Fruit fly (Drosophila melanogaster): ENCODE data around the gene CG14397.

CG14397 gene

dm6 chr2L:21142972-21143385, 52.0 kb downstream of the CG14397 start, which contains the start of gene pths (continued):
- no peak for TF ChIP-seq CG1529 (GFP tag; optimal IDR thresholded peaks at IDR 0.05)
- no peak; the same call in 1 of the 3 replicates for TF ChIP-seq ase (GFP tag; IDR thresholded peaks at IDR 0.05)
- TF ChIP-seq lola (GFP tag; optimal IDR thresholded peaks at IDR 0.05): peak in 2 of 3 experiments; percentile 5 to 80
- peak; percentile 45 for TF ChIP-seq Ets65A (GFP tag)
- no peak for TF ChIP-seq Atf6 (GFP tag; IDR thresholded peaks at IDR 0.05)
- no peak for TF ChIP-seq CG31441 (GFP tag; IDR thresholded peaks at IDR 0.05)
- TF ChIP-seq CG34376 (GFP tag; optimal IDR thresholded peaks at IDR 0.05): no peak
- no peak for TF ChIP-seq pita (GFP tag; optimal IDR thresholded peaks at IDR 0.05)
- peak; percentile 72 for TF ChIP-seq CG2120 (GFP tag; optimal IDR thresholded peaks at IDR 0.05)
- TF ChIP-seq ap (GFP tag; IDR thresholded peaks at IDR 0.05): no peak
- no peak for TF ChIP-seq vfl (GFP tag; optimal IDR thresholded peaks at IDR 0.05)
- peak; percentile 4 for TF ChIP-seq PHDP (tag; optimal IDR thresholded peaks at IDR 0.05)
- TF ChIP-seq ash1 (GFP tag; optimal IDR thresholded peaks at IDR 0.05): no peak
- no peak for TF ChIP-seq chm (GFP tag; IDR thresholded peaks at IDR 0.05)
- TF ChIP-seq Lhr (GFP tag; optimal IDR thresholded peaks at IDR 0.05): peak; percentile 83
- no peak for TF ChIP-seq gro (GFP tag; optimal IDR thresholded peaks at IDR 0.05)
- TF ChIP-seq CG4730 (GFP tag; IDR thresholded peaks at IDR 0.05): no peak
- no peak for TF ChIP-seq CG5953 (GFP tag; IDR thresholded peaks at IDR 0.05)
- TF ChIP-seq BtbVII (GFP tag; optimal IDR thresholded peaks at IDR 0.05): no peak
- peak; percentile 37 for TF ChIP-seq HmgD (GFP tag; optimal IDR thresholded peaks at IDR 0.05)
- 0 out of 2 replicates have a peak, but pooled peaks have one; percentile 28 for TF ChIP-seq CG17328 (GFP tag; IDR thresholded peaks at IDR 0.05)
- no peak for TF ChIP-seq GATAe (GFP tag; conservative IDR thresholded peaks at IDR 0.05)
- TF ChIP-seq Hr51 (GFP tag; optimal IDR thresholded peaks at IDR 0.05): no peak
- TF ChIP-seq psq (GFP tag; optimal IDR thresholded peaks at IDR 0.05): no peak
- no peak for TF ChIP-seq CG2875 (GFP tag; optimal IDR thresholded peaks at IDR 0.05)
- TF ChIP-seq Hsf (GFP tag; optimal IDR thresholded peaks at IDR 0.05): peak; percentile 67
- TF ChIP-seq CG17361 (GFP tag; IDR thresholded peaks at IDR 0.05): peak; percentile 44; the same call in 2 of the 3 replicates
- TF ChIP-seq lab (GFP tag; optimal IDR thresholded peaks at IDR 0.05): no peak
- TF ChIP-seq CG6765 (GFP tag; optimal IDR thresholded peaks at IDR 0.05): no peak
- TF ChIP-seq Bteb2 (GFP tag; optimal IDR thresholded peaks at IDR 0.05): no peak
- TF ChIP-seq peb (GFP tag; IDR thresholded peaks at IDR 0.05): no peak
- TF ChIP-seq Drgx (GFP tag; IDR thresholded peaks at IDR 0.05): no peak
- peak; percentile 14; the same call in 1 of the 2 replicates for TF ChIP-seq esg (GFP tag; conservative IDR thresholded peaks at IDR 0.05)
- TF ChIP-seq MBD-R2 (GFP tag; IDR thresholded peaks at IDR 0.05): peak; percentile 39
- no peak for TF ChIP-seq aop (GFP tag; IDR thresholded peaks at IDR 0.05)
- TF ChIP-seq fd64A (GFP tag; optimal IDR thresholded peaks at IDR 0.05): no peak
- TF ChIP-seq CG16813 (GFP tag; IDR thresholded peaks at IDR 0.05; ENCODE audit: partially characterized antibody): peak; percentile 85
- TF ChIP-seq CG2129 (GFP tag; IDR thresholded peaks at IDR 0.05; ENCODE audit: partially characterized antibody): peak; percentile 72
- no peak for TF ChIP-seq CG6683 (GFP tag; optimal IDR thresholded peaks at IDR 0.05)
- no peak for TF ChIP-seq so (GFP tag; IDR thresholded peaks at IDR 0.05)
- TF ChIP-seq ara (GFP tag; IDR thresholded peaks at IDR 0.05): no peak
- no peak for TF ChIP-seq D19A (tag; optimal IDR thresholded peaks at IDR 0.05)
- peak; percentile 64 for TF ChIP-seq stwl (tag; optimal IDR thresholded peaks at IDR 0.05)
- TF ChIP-seq Spps (tag; optimal IDR thresholded peaks at IDR 0.05): no peak
- no peak; the same call in 2 of the 3 replicates for TF ChIP-seq H15 (GFP tag; IDR thresholded peaks at IDR 0.05)
- no peak for TF ChIP-seq repo (GFP tag; optimal IDR thresholded peaks at IDR 0.05)
- peak; percentile 75 for TF ChIP-seq CG34224 (GFP tag; IDR thresholded peaks at IDR 0.05; ENCODE audit: partially characterized antibody)
- peak; percentile 61 for TF ChIP-seq trem (tag; optimal IDR thresholded peaks at IDR 0.05)
- TF ChIP-seq Rfx (GFP tag; IDR thresholded peaks at IDR 0.05): peak; percentile 77
- no peak for TF ChIP-seq CG11560 (tag; IDR thresholded peaks at IDR 0.05)
- TF ChIP-seq grau (tag; optimal IDR thresholded peaks at IDR 0.05): peak; percentile 44
- peak; percentile 23 for TF ChIP-seq her (GFP tag; optimal IDR thresholded peaks at IDR 0.05)

Measured in whole organism, embryonic.